Fruit fly (Drosophila melanogaster): Measurements from ENCODE around the gene unc79.

DNA sequence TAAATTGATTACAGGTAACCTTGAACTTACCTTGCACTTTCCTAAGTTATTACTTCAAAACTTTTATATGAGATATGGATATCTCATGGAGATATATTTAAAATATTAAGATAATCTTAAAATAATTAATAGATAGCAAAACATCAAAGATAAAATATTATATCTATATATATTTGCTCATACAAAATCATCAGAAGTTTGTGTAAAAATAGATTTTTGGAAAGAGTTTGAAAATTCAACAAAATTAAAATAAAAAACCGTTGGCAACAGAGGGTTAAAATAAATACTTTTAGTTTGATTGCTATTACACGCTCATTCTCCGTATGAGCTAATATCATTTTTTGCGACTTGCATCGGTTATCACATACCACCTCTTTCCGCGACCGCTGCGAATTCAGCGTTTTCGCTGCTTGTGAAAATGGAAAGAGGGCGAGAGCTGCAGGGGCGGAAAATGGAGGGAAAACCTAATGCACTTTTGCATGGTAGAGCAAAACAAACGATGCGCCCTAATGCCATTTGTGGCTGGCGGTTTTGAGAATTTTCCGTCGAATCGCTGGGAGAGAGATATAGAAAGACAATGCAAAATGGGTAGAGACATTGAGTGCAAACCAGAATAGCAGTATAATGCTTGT is 33.3 kb downstream of the unc79 start:
- no peak for TF ChIP-seq CG6854 (GFP tag; optimal IDR thresholded peaks at IDR 0.05)
- no peak for TF ChIP-seq CG32006 (GFP tag; optimal IDR thresholded peaks at IDR 0.05)
- no peak for TF ChIP-seq CG8119 (GFP tag; IDR thresholded peaks at IDR 0.05)
- TF ChIP-seq CG3919 (GFP tag; optimal IDR thresholded peaks at IDR 0.05): no peak
- TF ChIP-seq Sox15 (GFP tag; optimal IDR thresholded peaks at IDR 0.05): no peak
- no peak for TF ChIP-seq Hr4 (GFP tag; optimal IDR thresholded peaks at IDR 0.05)
- no peak for TF ChIP-seq Hr39 (GFP tag; optimal IDR thresholded peaks at IDR 0.05)
- TF ChIP-seq salr (GFP tag; optimal IDR thresholded peaks at IDR 0.05): no peak
- TF ChIP-seq ss (GFP tag; optimal IDR thresholded peaks at IDR 0.05): no peak
- no peak for TF ChIP-seq Blimp-1 (GFP tag; optimal IDR thresholded peaks at IDR 0.05)

All from whole organism, prepupa.